Worm (Caenorhabditis elegans) whole organism, early embryonic: ENCODE measurements around the gene H23N18.5.

Source experiments
- ama-1 ChIP-seq: fragments of 150-350 bp; optimal IDR thresholded peaks from 2 replicates; lab custom pipeline; 2014
- hmbx-1 ChIP-seq: sonication (generic microtip); optimal IDR thresholded peaks from 2 replicates; lab custom pipeline; 2016; ENCODE audit warnings: mild to moderate bottlenecking, missing genetic modification characterization, missing compliant biosample characterization
- hnd-1 ChIP-seq: sonication (generic microtip); optimal IDR thresholded peaks from 2 replicates; lab custom pipeline; 2016; ENCODE audit warnings: missing genetic modification characterization, missing compliant biosample characterization
- tbx-11 ChIP-seq: fragments of 200-800 bp; sonication (Bioruptor generic); IDR thresholded peaks from 2 replicates; pipeline ENCODE4 v1.3.6; 2022; ENCODE audit warnings: missing genetic modification characterization, missing compliant biosample characterization

ce11 chrV:4862737-4863136 lies 49.4 kb downstream of the H23N18.5 start, which contains the start of gene C37H5.13:
- no peak for TF ChIP-seq tbx-11
- no peak for TF ChIP-seq hmbx-1 (tag; lab: Kevin White, UChicago)
- no peak for TF ChIP-seq ama-1
- no peak for TF ChIP-seq hnd-1 (tag; lab: Kevin White, UChicago)
